Fruit fly (Drosophila melanogaster): ENCODE measurements around the gene CG45489.
"Not testable (repeated sequence)": the region's sequence is repeated elsewhere in the genome, so short reads cannot be mapped to it uniquely, and the experiment has no call there.

Gene CG45489

dm6 chrX:19929078-19929477 is at the start of gene CG45489:
Gene CG45489 (minus strand): TSS chrX:19929178.
- TF ChIP-seq EcR (GFP tag; optimal IDR thresholded peaks at IDR 0.05); pan (optimal IDR thresholded peaks at IDR 0.05); CG8478 (optimal IDR thresholded peaks at IDR 0.05): not testable (repeated sequence)

dm6 chrX:19964215-19964614 is 35.2 kb upstream of the CG45489 start:
- no peak for TF ChIP-seq EcR (GFP tag; optimal IDR thresholded peaks at IDR 0.05)
- TF ChIP-seq pan (optimal IDR thresholded peaks at IDR 0.05), result no peak
- no peak for TF ChIP-seq usp (GFP tag; optimal IDR thresholded peaks at IDR 0.05)
- no peak for TF ChIP-seq CG8478 (optimal IDR thresholded peaks at IDR 0.05)
- TF ChIP-seq Dll (optimal IDR thresholded peaks at IDR 0.05), result no peak
- no peak for TF ChIP-seq psq (optimal IDR thresholded peaks at IDR 0.05)

- no peak for TF ChIP-seq pan (optimal IDR thresholded peaks at IDR 0.05)
- no peak for TF ChIP-seq psq (optimal IDR thresholded peaks at IDR 0.05)
- TF ChIP-seq CG8478 (optimal IDR thresholded peaks at IDR 0.05), result no peak
- no peak for TF ChIP-seq EcR (GFP tag; optimal IDR thresholded peaks at IDR 0.05)
- no peak for TF ChIP-seq Dll (optimal IDR thresholded peaks at IDR 0.05)
- TF ChIP-seq usp (GFP tag; optimal IDR thresholded peaks at IDR 0.05), result no peak
Observed at dm6 chrX:19960881-19961347, 31.9 kb upstream of the CG45489 start, which contains the start of gene Nep3. Gene Nep3 (plus strand): TSS chrX:19961297.

- TF ChIP-seq Dll (optimal IDR thresholded peaks at IDR 0.05) (no peak), CG8478 (optimal IDR thresholded peaks at IDR 0.05) (no peak), EcR (GFP tag; optimal IDR thresholded peaks at IDR 0.05) (no peak), psq (optimal IDR thresholded peaks at IDR 0.05) (no peak), pan (optimal IDR thresholded peaks at IDR 0.05) (no peak), usp (GFP tag; optimal IDR thresholded peaks at IDR 0.05) (no peak)
Observed at dm6 chrX:19959353-19959969, 30.5 kb upstream of the CG45489 start, which contains the start of gene CG12655. Gene CG12655 (minus strand): TSS chrX:19959403.

- TF ChIP-seq EcR (GFP tag; optimal IDR thresholded peaks at IDR 0.05); pan (optimal IDR thresholded peaks at IDR 0.05); CG8478 (optimal IDR thresholded peaks at IDR 0.05): not testable (repeated sequence)
Observed at dm6 chrX:19958242-19958641, 29.3 kb upstream of the CG45489 start, which contains the start of gene CG43784. Gene CG43784 (minus strand): TSS chrX:19958342.

- not testable (repeated sequence) for TF ChIP-seq CG8478 (optimal IDR thresholded peaks at IDR 0.05); usp (GFP tag; optimal IDR thresholded peaks at IDR 0.05); Dll (optimal IDR thresholded peaks at IDR 0.05)
Observed at dm6 chrX:19953508-19953907, 24.5 kb upstream of the CG45489 start, which contains the start of gene CG45494. Gene CG45494 (minus strand): TSS chrX:19953608.

dm6 chrX:19948773-19949172 is 19.8 kb upstream of the CG45489 start, which contains the start of gene CG45493:
Gene CG45493 (minus strand): TSS chrX:19948873.
- not testable (repeated sequence) for TF ChIP-seq pan (optimal IDR thresholded peaks at IDR 0.05); CG8478 (optimal IDR thresholded peaks at IDR 0.05); usp (GFP tag; optimal IDR thresholded peaks at IDR 0.05)

dm6 chrX:19944047-19944446 is 15.1 kb upstream of the CG45489 start, which contains the start of gene CG45492:
Gene CG45492 (minus strand): TSS chrX:19944147.
- TF ChIP-seq EcR (GFP tag; optimal IDR thresholded peaks at IDR 0.05); CG8478 (optimal IDR thresholded peaks at IDR 0.05); psq (optimal IDR thresholded peaks at IDR 0.05): not testable (repeated sequence)

dm6 chrX:19938894-19939293 is 9.9 kb upstream of the CG45489 start, which contains the start of gene CG45491:
Gene CG45491 (minus strand): TSS chrX:19938994.
- not testable (repeated sequence) for TF ChIP-seq pan (optimal IDR thresholded peaks at IDR 0.05); usp (GFP tag; optimal IDR thresholded peaks at IDR 0.05); CG8478 (optimal IDR thresholded peaks at IDR 0.05)

dm6 chrX:19934194-19934593 is 5.2 kb upstream of the CG45489 start, which contains the start of gene CG45490:
Gene CG45490 (minus strand): TSS chrX:19934294.
- not testable (repeated sequence) for TF ChIP-seq EcR (GFP tag; optimal IDR thresholded peaks at IDR 0.05); Dll (optimal IDR thresholded peaks at IDR 0.05); CG8478 (optimal IDR thresholded peaks at IDR 0.05)

- not testable (repeated sequence) for TF ChIP-seq psq (optimal IDR thresholded peaks at IDR 0.05); Dll (optimal IDR thresholded peaks at IDR 0.05); EcR (GFP tag; optimal IDR thresholded peaks at IDR 0.05)
Observed at dm6 chrX:19920335-19920734, 8.6 kb downstream of the CG45489 start, which contains the start of gene CG45488. Gene CG45488 (minus strand): TSS chrX:19920435.

dm6 chrX:19915181-19915580 is 13.8 kb downstream of the CG45489 start, which contains the start of gene CG45487:
Gene CG45487 (minus strand): TSS chrX:19915281.
- TF ChIP-seq psq (optimal IDR thresholded peaks at IDR 0.05); EcR (GFP tag; optimal IDR thresholded peaks at IDR 0.05); Dll (optimal IDR thresholded peaks at IDR 0.05): not testable (repeated sequence)

- TF ChIP-seq Dll (optimal IDR thresholded peaks at IDR 0.05); CG8478 (optimal IDR thresholded peaks at IDR 0.05); EcR (GFP tag; optimal IDR thresholded peaks at IDR 0.05): not testable (repeated sequence)
Observed at dm6 chrX:19910017-19910416, 19.0 kb downstream of the CG45489 start, which contains the start of gene CG45486. Gene CG45486 (minus strand): TSS chrX:19910117.

Measured in whole organism.